Worm (Caenorhabditis elegans): Measurements from ENCODE around the gene C23H4.6.

Gene C23H4.6

DNA sequence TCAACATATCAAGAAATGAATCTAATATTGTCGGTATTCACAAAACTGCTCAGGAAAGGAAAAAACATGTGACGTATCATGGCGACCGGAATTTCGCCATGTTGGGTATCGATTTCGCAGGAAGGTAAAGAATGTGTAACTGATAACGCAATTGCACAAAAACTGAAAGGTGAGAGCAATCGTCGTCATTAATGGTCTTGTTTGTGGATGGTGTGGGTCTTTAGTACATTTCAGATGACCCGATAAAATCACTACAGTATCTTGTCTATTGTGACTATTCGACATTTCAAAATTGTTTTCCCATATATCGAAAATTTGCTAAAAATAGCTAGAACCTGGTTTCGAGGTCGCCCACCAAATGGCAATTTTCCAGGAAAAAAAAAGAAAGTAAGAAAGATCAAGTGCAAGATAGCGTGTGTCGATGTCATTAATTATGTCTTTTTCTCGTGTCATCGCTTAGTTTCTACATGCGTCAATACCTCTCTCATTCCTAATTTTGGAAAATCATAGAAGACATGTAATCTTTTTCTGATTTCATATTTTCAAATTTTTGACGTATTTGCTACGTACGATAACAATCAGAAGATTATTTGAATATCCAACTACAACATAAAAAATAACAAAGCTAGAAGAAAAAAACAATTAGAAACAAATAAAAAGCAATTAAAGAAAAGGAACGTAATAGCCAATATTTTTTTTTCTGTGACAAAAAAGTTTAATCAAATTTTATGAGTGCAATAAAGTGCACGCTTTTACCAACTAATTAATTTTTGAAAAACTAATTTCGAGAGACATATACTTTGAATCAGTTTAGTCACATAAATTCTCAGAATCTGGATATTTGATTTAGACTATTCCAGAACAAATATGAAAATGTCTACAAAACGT is 25.0 kb upstream of the C23H4.6 start (continued):
- TF ChIP-seq nhr-85 (tag) = peak; percentile 79
- TF ChIP-seq nhr-19 (GFP tag; conservative IDR thresholded peaks at IDR 0.05) = no peak
- TF ChIP-seq zip-4 (GFP tag; optimal IDR thresholded peaks at IDR 0.05) = no peak
- no peak for TF ChIP-seq ama-1 (optimal IDR thresholded peaks at IDR 0.05)
- no peak for TF ChIP-seq skn-1 (tag; optimal IDR thresholded peaks at IDR 0.05)
- TF ChIP-seq snpc-4 (tag; optimal IDR thresholded peaks at IDR 0.05) = no peak
- peak; percentile 7 for TF ChIP-seq nhr-20 (tag; optimal IDR thresholded peaks at IDR 0.05)
- TF ChIP-seq nhr-76 (tag; optimal IDR thresholded peaks at IDR 0.05) = no peak
- TF ChIP-seq isw-1 (GFP tag; IDR thresholded peaks at IDR 0.05) = no peak
- peak; percentile 90 for TF ChIP-seq dsc-1 (tag; optimal IDR thresholded peaks at IDR 0.05)
- no peak for TF ChIP-seq unc-98 (GFP tag; IDR thresholded peaks at IDR 0.05)
- TF ChIP-seq snu-23 (GFP tag; optimal IDR thresholded peaks at IDR 0.05) = no peak
- peak; percentile 28 for TF ChIP-seq unc-86 (tag; optimal IDR thresholded peaks at IDR 0.05)
- no peak for TF ChIP-seq grh-1 (GFP tag; IDR thresholded peaks at IDR 0.05)
- TF ChIP-seq zag-1 (tag; optimal IDR thresholded peaks at IDR 0.05) = no peak
- TF ChIP-seq unc-130 (tag; optimal IDR thresholded peaks at IDR 0.05) = no peak
- TF ChIP-seq egl-27 (tag; optimal IDR thresholded peaks at IDR 0.05) = no peak
- peak; percentile 59 for TF ChIP-seq egl-13 (tag; optimal IDR thresholded peaks at IDR 0.05)
- no peak for TF ChIP-seq efl-3 (GFP tag; optimal IDR thresholded peaks at IDR 0.05)
- peak; percentile 61 for TF ChIP-seq fkh-8 (tag; optimal IDR thresholded peaks at IDR 0.05)
- TF ChIP-seq lin-35 (GFP tag; optimal IDR thresholded peaks at IDR 0.05) = no peak
- no peak for TF ChIP-seq alr-1 (tag; optimal IDR thresholded peaks at IDR 0.05; ENCODE audit: borderline replicate concordance)
- TF ChIP-seq fos-1 (tag; optimal IDR thresholded peaks at IDR 0.05) = no peak
- TF ChIP-seq irx-1 (tag; optimal IDR thresholded peaks at IDR 0.05) = peak; percentile 22
- no peak for TF ChIP-seq elt-3 (tag; optimal IDR thresholded peaks at IDR 0.05)
- no peak for TF ChIP-seq unc-30 (tag; optimal IDR thresholded peaks at IDR 0.05)
- no peak for TF ChIP-seq nhr-90 (tag; optimal IDR thresholded peaks at IDR 0.05; ENCODE audit: poor library complexity)
- TF ChIP-seq lin-39 (tag; optimal IDR thresholded peaks at IDR 0.05) = peak; percentile 32
- no peak for TF ChIP-seq lin-15B (tag; optimal IDR thresholded peaks at IDR 0.05)
- no peak for TF ChIP-seq pag-3 (tag; optimal IDR thresholded peaks at IDR 0.05; ENCODE audit: borderline replicate concordance, insufficient read depth)
- TF ChIP-seq nhr-237 (tag; optimal IDR thresholded peaks at IDR 0.05) = no peak
- TF ChIP-seq lsy-2 (tag; optimal IDR thresholded peaks at IDR 0.05) = peak in 1 of 2 experiments; percentile 22
- no peak for TF ChIP-seq nhr-12 (tag; optimal IDR thresholded peaks at IDR 0.05)
- peak; percentile 51 for TF ChIP-seq lin-14 (GFP tag; optimal IDR thresholded peaks at IDR 0.05)
- peak; percentile 40 for TF ChIP-seq blmp-1 (tag; optimal IDR thresholded peaks at IDR 0.05)
- peak; percentile 71 for TF ChIP-seq ceh-63 (GFP tag; optimal IDR thresholded peaks at IDR 0.05)
- TF ChIP-seq F16B12.6 (tag; optimal IDR thresholded peaks at IDR 0.05) = no peak
- TF ChIP-seq nhr-28 (tag; optimal IDR thresholded peaks at IDR 0.05) = no peak
- no peak for TF ChIP-seq jun-1 (tag; optimal IDR thresholded peaks at IDR 0.05)
- no peak for TF ChIP-seq ztf-11 (tag; optimal IDR thresholded peaks at IDR 0.05)
- TF ChIP-seq nhr-11 (tag; optimal IDR thresholded peaks at IDR 0.05) = peak; percentile 17
- no peak for TF ChIP-seq ceh-90 (tag; optimal IDR thresholded peaks at IDR 0.05)
- TF ChIP-seq nhr-47 (tag; optimal IDR thresholded peaks at IDR 0.05) = peak; percentile 49
- no peak for TF ChIP-seq sox-4 (tag; optimal IDR thresholded peaks at IDR 0.05)

Measured in whole organism, L1 larva.